Fruit fly (Drosophila melanogaster) whole organism, embryonic: Measurements from ENCODE around the gene VGlut.

Source experiments
- Blimp-1 ChIP-seq: fragments of 200-800 bp; sonication (Bioruptor generic); optimal IDR thresholded peaks from 3 replicates; lab custom pipeline; 2018; ENCODE audit warnings: missing biosample characterization, missing genetic modification characterization, mild to moderate bottlenecking, moderate library complexity, missing genetic modification reagents
- CG10321 ChIP-seq: fragments of 200-800 bp; sonication (Bioruptor generic); IDR thresholded peaks from 2 replicates; pipeline ENCODE4 v1.3.6; 2022; ENCODE audit warnings: missing biosample characterization, missing genetic modification characterization
- CG10366 ChIP-seq: fragments of 200-800 bp; sonication (Bioruptor generic); IDR thresholded peaks from 2 replicates; pipeline ENCODE4 v1.3.6; 2022; ENCODE audit warnings: missing biosample characterization, missing genetic modification characterization
- CG11560 ChIP-seq: fragments of 200-800 bp; sonication (Bioruptor generic); IDR thresholded peaks from 3 replicates; pipeline ENCODE4 v1.3.6; 2022; ENCODE audit warnings: missing biosample characterization, missing genetic modification characterization
- CG15073 ChIP-seq: fragments of 200-800 bp; sonication (Bioruptor generic); optimal IDR thresholded peaks from 2 replicates; lab custom pipeline; 2016; ENCODE audit warnings: missing biosample characterization, missing genetic modification characterization
- CG15514 ChIP-seq: fragments of 200-800 bp; sonication (Bioruptor generic); optimal IDR thresholded peaks from 3 replicates; lab custom pipeline; 2017; ENCODE audit warnings: missing biosample characterization, missing genetic modification characterization, mild to moderate bottlenecking, moderate library complexity, missing genetic modification reagents
- CG16779 ChIP-seq: fragments of 200-800 bp; sonication (Bioruptor generic); IDR thresholded peaks from 2 replicates; pipeline ENCODE4 v1.3.6; 2022; ENCODE audit warnings: missing biosample characterization, missing genetic modification characterization
- CG17361 ChIP-seq: fragments of 200-800 bp; sonication (Bioruptor generic); IDR thresholded peaks from 3 replicates; pipeline ENCODE4 v1.3.6; 2022; ENCODE audit warnings: missing biosample characterization, missing genetic modification characterization
- CG17612 ChIP-seq: fragments of 200-800 bp; sonication (Bioruptor generic); IDR thresholded peaks from 2 replicates; pipeline ENCODE4 v1.3.6; 2022; ENCODE audit warnings: missing biosample characterization, missing genetic modification characterization
- CG1832 ChIP-seq: fragments of 200-800 bp; sonication (Bioruptor generic); optimal IDR thresholded peaks from 2 replicates; lab custom pipeline; 2017; ENCODE audit warnings: missing biosample characterization, mild to moderate bottlenecking, missing genetic modification characterization, inconsistent platforms
- CG18764 ChIP-seq: fragments of 200-800 bp; sonication (Bioruptor generic); optimal IDR thresholded peaks from 3 replicates; lab custom pipeline; 2016; ENCODE audit warnings: missing biosample characterization, missing genetic modification characterization
- CG2875 ChIP-seq: fragments of 200-800 bp; sonication (Bioruptor generic); optimal IDR thresholded peaks from 2 replicates; lab custom pipeline; 2017; ENCODE audit warnings: missing biosample characterization, mild to moderate bottlenecking, missing genetic modification characterization, missing genetic modification reagents
- CG32767 ChIP-seq: fragments of 200-800 bp; sonication (Bioruptor generic); IDR thresholded peaks from 2 replicates; pipeline ENCODE4 v1.3.6; 2022; ENCODE audit warnings: missing biosample characterization, missing genetic modification characterization
- CG8478 ChIP-seq: fragments of >200 bp; optimal IDR thresholded peaks from 2 replicates; lab custom pipeline; 2018
- CG9215 ChIP-seq: fragments of 200-800 bp; sonication (Bioruptor generic); IDR thresholded peaks from 2 replicates; pipeline ENCODE4 v1.3.6; 2022; ENCODE audit warnings: missing biosample characterization, missing genetic modification characterization
- E2f2 ChIP-seq: fragments of 200-800 bp; sonication (Bioruptor generic); IDR thresholded peaks from 2 replicates; pipeline ENCODE4 v1.3.6; 2022; ENCODE audit warnings: missing biosample characterization, missing genetic modification characterization
- Fer2 ChIP-seq: fragments of 200-800 bp; sonication (Bioruptor generic); optimal IDR thresholded peaks from 2 replicates; lab custom pipeline; 2018; ENCODE audit warnings: missing biosample characterization, mild to moderate bottlenecking, missing genetic modification characterization, moderate library complexity
- HLH54F ChIP-seq: fragments of 200-800 bp; sonication (Bioruptor generic); optimal IDR thresholded peaks from 3 replicates; lab custom pipeline; 2016; ENCODE audit warnings: missing biosample characterization, missing genetic modification characterization
- Jarid2 ChIP-seq: fragments of 200-800 bp; sonication (Bioruptor generic); optimal IDR thresholded peaks from 3 replicates; lab custom pipeline; 2017; ENCODE audit warnings: mild to moderate bottlenecking, missing biosample characterization, missing genetic modification reagents, missing genetic modification characterization
- MBD-R2 ChIP-seq: fragments of 200-800 bp; sonication (Bioruptor generic); IDR thresholded peaks from 2 replicates; pipeline ENCODE4 v1.3.6; 2022; ENCODE audit warnings: missing biosample characterization, missing genetic modification characterization
- MESR4 ChIP-seq: fragments of 200-800 bp; sonication (Bioruptor generic); optimal IDR thresholded peaks from 2 replicates; lab custom pipeline; 2018; ENCODE audit warnings: missing biosample characterization, mild to moderate bottlenecking, missing genetic modification characterization, moderate library complexity
- Mad ChIP-seq: fragments of 200-800 bp; sonication (Bioruptor generic); optimal IDR thresholded peaks from 2 replicates; lab custom pipeline; 2016; ENCODE audit warnings: missing biosample characterization, missing genetic modification characterization
- Med ChIP-seq: fragments of 200-800 bp; sonication (Bioruptor generic); peaks from one replicate; lab custom pipeline; 2016; ENCODE audit warnings: missing biosample characterization, missing genetic modification characterization, mild to moderate bottlenecking, inconsistent platforms, moderate library complexity
- Meics ChIP-seq: fragments of 200-800 bp; sonication (Bioruptor generic); optimal IDR thresholded peaks from 2 replicates; lab custom pipeline; 2017; ENCODE audit warnings: missing biosample characterization, mild to moderate bottlenecking, missing genetic modification characterization
- abd-A ChIP-seq: fragments of 200-800 bp; sonication (Bioruptor generic); optimal IDR thresholded peaks from 3 replicates; lab custom pipeline; 2019; ENCODE audit warnings: missing biosample characterization, mild to moderate bottlenecking, missing genetic modification characterization, moderate library complexity
- amos ChIP-seq: fragments of 200-800 bp; sonication (Bioruptor generic); IDR thresholded peaks from 2 replicates; pipeline ENCODE4 v1.3.6; 2022; ENCODE audit warnings: missing biosample characterization, missing genetic modification characterization; ENCODE audit not compliant: partially characterized antibody
- bbx ChIP-seq: fragments of 200-800 bp; sonication (Bioruptor generic); IDR thresholded peaks from 2 replicates; pipeline ENCODE4 v1.3.6; 2022; ENCODE audit warnings: missing biosample characterization, missing genetic modification characterization; ENCODE audit not compliant: partially characterized antibody
- cad ChIP-seq: fragments of >200 bp; optimal IDR thresholded peaks from 2 replicates; lab custom pipeline; 2017; ENCODE audit warnings: missing biosample characterization, missing genetic modification characterization
- chinmo ChIP-seq: fragments of 200-800 bp; sonication (Bioruptor generic); IDR thresholded peaks from 4 replicates; pipeline ENCODE4 v1.3.6; 2022; ENCODE audit warnings: missing biosample characterization, missing genetic modification characterization; ENCODE audit not compliant: partially characterized antibody
- crol ChIP-seq: fragments of 200-800 bp; sonication (Bioruptor generic); IDR thresholded peaks from 2 replicates; pipeline ENCODE4 v1.3.6; 2022; ENCODE audit warnings: missing biosample characterization, missing genetic modification characterization
- dati ChIP-seq: fragments of 200-800 bp; sonication (Bioruptor generic); IDR thresholded peaks from 2 replicates; pipeline ENCODE4 v1.3.6; 2022; ENCODE audit warnings: missing biosample characterization, missing genetic modification characterization
- emc ChIP-seq: fragments of 200-800 bp; sonication (Bioruptor generic); optimal IDR thresholded peaks from 2 replicates; lab custom pipeline; 2016; ENCODE audit warnings: missing biosample characterization, missing genetic modification characterization
- gsb-n ChIP-seq: fragments of 200-800 bp; sonication (Bioruptor generic); optimal IDR thresholded peaks from 3 replicates; lab custom pipeline; 2018; ENCODE audit warnings: missing biosample characterization, mild to moderate bottlenecking, missing genetic modification characterization
- insv ChIP-seq, 2 experiments: fragments of 200-800 bp; sonication (Bioruptor generic); optimal IDR thresholded peaks; 3 replicates each; lab custom pipeline; 2016 to 2018; ENCODE audit warnings: missing biosample characterization in 2 of 2, missing genetic modification characterization in 2 of 2
- jing ChIP-seq: fragments of 200-800 bp; sonication (Bioruptor generic); optimal IDR thresholded peaks from 2 replicates; lab custom pipeline; 2018; ENCODE audit warnings: missing biosample characterization, mild to moderate bottlenecking, missing genetic modification characterization
- kni ChIP-seq: fragments of 200-800 bp; sonication (Bioruptor generic); optimal IDR thresholded peaks from 3 replicates; lab custom pipeline; 2017; ENCODE audit warnings: mild to moderate bottlenecking, missing biosample characterization, missing genetic modification reagents, missing genetic modification characterization
- lab ChIP-seq: fragments of 200-800 bp; sonication (Bioruptor generic); optimal IDR thresholded peaks from 3 replicates; lab custom pipeline; 2017; ENCODE audit warnings: missing biosample characterization, missing genetic modification characterization, mild to moderate bottlenecking, moderate library complexity, missing genetic modification reagents
- lbe ChIP-seq: fragments of 200-800 bp; sonication (Bioruptor generic); optimal IDR thresholded peaks from 2 replicates; lab custom pipeline; 2016; ENCODE audit warnings: missing biosample characterization, mild to moderate bottlenecking, missing genetic modification characterization
- luna ChIP-seq: fragments of 200-800 bp; sonication (Bioruptor generic); optimal IDR thresholded peaks from 2 replicates; lab custom pipeline; 2016; ENCODE audit warnings: missing biosample characterization, missing genetic modification characterization
- mirr ChIP-seq: fragments of 200-800 bp; sonication (Bioruptor generic); optimal IDR thresholded peaks from 3 replicates; lab custom pipeline; 2018; ENCODE audit warnings: missing biosample characterization, mild to moderate bottlenecking, missing genetic modification characterization
- onecut ChIP-seq: fragments of 200-800 bp; sonication (Bioruptor generic); IDR thresholded peaks from 2 replicates; pipeline ENCODE4 v1.3.6; 2022; ENCODE audit warnings: missing biosample characterization, missing genetic modification characterization
- otp ChIP-seq: fragments of 200-800 bp; sonication (Bioruptor generic); IDR thresholded peaks from 3 replicates; pipeline ENCODE4, ENCODE4 v1.3.6; 2022; ENCODE audit warnings: missing biosample characterization, missing genetic modification characterization
- pb ChIP-seq: fragments of 200-800 bp; sonication (Bioruptor generic); optimal IDR thresholded peaks from 3 replicates; lab custom pipeline; 2016; ENCODE audit warnings: missing biosample characterization, missing genetic modification characterization
- pros ChIP-seq: fragments of 200-800 bp; sonication (Bioruptor generic); optimal IDR thresholded peaks from 3 replicates; lab custom pipeline; 2019; ENCODE audit warnings: missing biosample characterization, mild to moderate bottlenecking, missing genetic modification characterization, moderate library complexity
- ranshi ChIP-seq: fragments of 200-800 bp; sonication (Bioruptor generic); IDR thresholded peaks from 2 replicates; pipeline ENCODE4 v1.3.6; 2022; ENCODE audit warnings: missing biosample characterization, missing genetic modification characterization
- slou ChIP-seq: fragments of 200-800 bp; sonication (Bioruptor generic); optimal IDR thresholded peaks from 3 replicates; lab custom pipeline; 2016; ENCODE audit warnings: missing biosample characterization, missing genetic modification characterization
- sna ChIP-seq: fragments of 200-800 bp; sonication (Bioruptor generic); IDR thresholded peaks from 2 replicates; pipeline ENCODE4 v1.3.6; 2022; ENCODE audit warnings: missing biosample characterization, missing genetic modification characterization; ENCODE audit not compliant: partially characterized antibody
- tio ChIP-seq: fragments of 200-800 bp; sonication (Bioruptor generic); optimal IDR thresholded peaks from 2 replicates; lab custom pipeline; 2017; ENCODE audit warnings: missing biosample characterization, missing genetic modification characterization, inconsistent platforms
- tna ChIP-seq: fragments of 200-800 bp; sonication (Bioruptor generic); IDR thresholded peaks from 2 replicates; pipeline ENCODE4 v1.3.6; 2022; ENCODE audit warnings: missing biosample characterization, missing genetic modification characterization; ENCODE audit not compliant: partially characterized antibody
- vvl ChIP-seq: fragments of 200-800 bp; sonication (Bioruptor generic); IDR thresholded peaks from 2 replicates; pipeline ENCODE4 v1.3.6; 2022; ENCODE audit warnings: missing biosample characterization, missing genetic modification characterization
- zen ChIP-seq: fragments of 200-800 bp; sonication (Bioruptor generic); optimal IDR thresholded peaks from 3 replicates; lab custom pipeline; 2018; ENCODE audit warnings: missing biosample characterization, mild to moderate bottlenecking, missing genetic modification characterization, moderate library complexity

Gene VGlut

dm6 chr2L:2454644-2455043, 54.5 kb downstream of the VGlut start (continued):
- TF ChIP-seq CG15073 (GFP tag; lab: Kevin White, UChicago) = no peak
- no peak for TF ChIP-seq MBD-R2
- peak in 1 of 2 experiments; percentile 52 for TF ChIP-seq insv (GFP tag; optimal IDR thresholded peaks at IDR 0.05; lab: Kevin White, UChicago)
- no peak for TF ChIP-seq HLH54F
- TF ChIP-seq abd-A (tag; lab: Kevin White, UChicago) = no peak
- TF ChIP-seq CG16779 (GFP tag; lab: Robert Waterston, UW) = no peak
- TF ChIP-seq MESR4 (GFP tag; lab: Kevin White, UChicago) = no peak
- no peak for TF ChIP-seq CG11560 (tag; lab: Robert Waterston, UW)
- peak; percentile 47 for TF ChIP-seq bbx (GFP tag; lab: Robert Waterston, UW)
- peak; percentile 79 for TF ChIP-seq Jarid2
- peak; percentile 82 for TF ChIP-seq Med (GFP tag; lab: Kevin White, UChicago)
- peak; percentile 57; the same call in 1 of the 2 replicates for TF ChIP-seq amos (GFP tag; lab: Robert Waterston, UW)
- peak; percentile 66 for TF ChIP-seq kni
- no peak for TF ChIP-seq emc (GFP tag; lab: Kevin White, UChicago)
- TF ChIP-seq Meics (GFP tag; lab: Kevin White, UChicago) = no peak
- TF ChIP-seq luna (GFP tag; lab: Kevin White, UChicago) = no peak
- peak; percentile 26 for TF ChIP-seq pros
- no peak for TF ChIP-seq CG10366 (GFP tag; lab: Robert Waterston, UW)
- no peak for TF ChIP-seq crol
- no peak for TF ChIP-seq jing (GFP tag; lab: Kevin White, UChicago)
- no peak for TF ChIP-seq CG2875 (GFP tag; lab: Kevin White, UChicago)
- TF ChIP-seq otp = no peak
- no peak for TF ChIP-seq onecut (GFP tag; lab: Robert Waterston, UW)
- TF ChIP-seq zen (tag; lab: Kevin White, UChicago) = peak; percentile 31
- no peak for TF ChIP-seq CG18764 (GFP tag; lab: Kevin White, UChicago)
- TF ChIP-seq chinmo (GFP tag; lab: Robert Waterston, UW) = peak; percentile 81; the same call in 2 of the 4 replicates
- peak; percentile 68 for TF ChIP-seq CG1832 (GFP tag; lab: Kevin White, UChicago)
- no peak for TF ChIP-seq sna (GFP tag; lab: Robert Waterston, UW)
- no peak for TF ChIP-seq lab (GFP tag; lab: Kevin White, UChicago)
- peak; percentile 29; the same call in 1 of the 2 replicates for TF ChIP-seq vvl (GFP tag; lab: Robert Waterston, UW)
- no peak for TF ChIP-seq gsb-n (tag; lab: Kevin White, UChicago)
- no peak for TF ChIP-seq lbe (GFP tag; lab: Kevin White, UChicago)
- no peak for TF ChIP-seq tio (GFP tag; lab: Kevin White, UChicago)
- no peak for TF ChIP-seq CG17361 (GFP tag; lab: Robert Waterston, UW)
- no peak for TF ChIP-seq tna
- TF ChIP-seq slou (GFP tag; lab: Kevin White, UChicago) = no peak
- TF ChIP-seq Fer2 = no peak
- TF ChIP-seq CG9215 = no peak
- no peak for TF ChIP-seq CG17612
- peak; percentile 18; the same call in 1 of the 2 replicates for TF ChIP-seq E2f2 (GFP tag; lab: Robert Waterston, UW)
- TF ChIP-seq pb (GFP tag; lab: Kevin White, UChicago) = no peak
- TF ChIP-seq CG32767 = no peak
- no peak for TF ChIP-seq Blimp-1 (GFP tag; lab: Kevin White, UChicago)
- no peak for TF ChIP-seq Mad (GFP tag; lab: Kevin White, UChicago)
- no peak for TF ChIP-seq dati (GFP tag; lab: Robert Waterston, UW)
- TF ChIP-seq CG10321 (GFP tag; lab: Robert Waterston, UW) = peak; percentile 94
- peak; percentile 86 for TF ChIP-seq CG8478 (lab: Kevin White, UChicago)
- TF ChIP-seq ranshi (GFP tag; lab: Robert Waterston, UW) = no peak
- no peak for TF ChIP-seq cad (GFP tag; lab: Kevin White, UChicago)
- TF ChIP-seq mirr = no peak
- TF ChIP-seq CG15514 = no peak
